Worm (Caenorhabditis elegans) whole organism, young adult: ENCODE measurements around the gene ZK105.13.

ENCODE experiments used
- B0261.1 ChIP-seq: sonication (generic microtip); optimal IDR thresholded peaks from 2 replicates; lab custom pipeline; 2016; ENCODE audit warnings: mild to moderate bottlenecking, missing genetic modification characterization, moderate library complexity, missing compliant biosample characterization
- B0336.3 ChIP-seq: fragments of 200-800 bp; sonication (Bioruptor generic); IDR thresholded peaks from 2 replicates; pipeline ENCODE4 v1.3.6; 2022; ENCODE audit warnings: missing genetic modification characterization, missing compliant biosample characterization
- F23B12.7 ChIP-seq: sonication (generic microtip); optimal IDR thresholded peaks from 2 replicates; lab custom pipeline; 2017; ENCODE audit warnings: missing genetic modification characterization, mild to moderate bottlenecking, missing compliant biosample characterization, antibody characterized with exemption, moderate library complexity; ENCODE audit not compliant: insufficient read depth
- F33H1.4 ChIP-seq: fragments of 200-800 bp; sonication (Bioruptor generic); IDR thresholded peaks from 2 replicates; pipeline ENCODE4 v1.3.6; 2022; ENCODE audit warnings: missing genetic modification reagents, missing genetic modification characterization, missing compliant biosample characterization
- F55B11.4 ChIP-seq: sonication (generic microtip); optimal IDR thresholded peaks from 2 replicates; lab custom pipeline; 2016; ENCODE audit warnings: missing compliant biosample characterization, missing genetic modification characterization, borderline replicate concordance; ENCODE audit not compliant: insufficient read depth
- F57C9.4 ChIP-seq: sonication (generic microtip); optimal IDR thresholded peaks from 2 replicates; lab custom pipeline; 2017; ENCODE audit warnings: mild to moderate bottlenecking, missing genetic modification characterization, missing compliant biosample characterization
- K12H6.12 ChIP-seq: fragments of 200-800 bp; sonication (Bioruptor generic); optimal IDR thresholded peaks from 2 replicates; lab custom pipeline; 2018; ENCODE audit warnings: mild to moderate bottlenecking, missing genetic modification characterization, missing compliant biosample characterization
- attf-5 ChIP-seq: fragments of 200-800 bp; sonication (Bioruptor generic); optimal IDR thresholded peaks from 2 replicates; lab custom pipeline; 2018; ENCODE audit warnings: mild to moderate bottlenecking, missing genetic modification characterization, missing compliant biosample characterization
- cebp-1 ChIP-seq, 2 experiments: fragments of 200-800 bp in 1 of 2; sonication (Bioruptor generic) in 1 of 2; sonication (generic microtip) in 1 of 2; IDR thresholded peaks in 1 of 2; optimal IDR thresholded peaks in 1 of 2; 2 replicates each; pipeline versions ENCODE4 v1.3.6 to Lab custom; 2017 to 2022; ENCODE audit warnings: missing compliant biosample characterization in 2 of 2, missing genetic modification characterization in 2 of 2, mild to moderate bottlenecking in 1 of 2, missing genetic modification reagents in 1 of 2, moderate library complexity in 1 of 2
- ceh-27 ChIP-seq: fragments of 200-800 bp; sonication (Bioruptor generic); optimal IDR thresholded peaks from 2 replicates; lab custom pipeline; 2018; ENCODE audit warnings: mild to moderate bottlenecking, missing genetic modification characterization, moderate library complexity, missing compliant biosample characterization
- ceh-40 ChIP-seq: fragments of 200-800 bp; sonication (Bioruptor generic); IDR thresholded peaks from 2 replicates; pipeline ENCODE4 v1.3.6; 2022; ENCODE audit warnings: missing genetic modification characterization, missing compliant biosample characterization
- dox-1 ChIP-seq: fragments of 200-800 bp; sonication (Bioruptor generic); IDR thresholded peaks from 2 replicates; pipeline ENCODE4 v1.3.6; 2022; ENCODE audit warnings: missing genetic modification reagents, missing genetic modification characterization, missing compliant biosample characterization
- dpl-1 ChIP-seq: fragments of 150-350 bp; optimal IDR thresholded peaks from 2 replicates; lab custom pipeline; 2014; ENCODE audit warnings: missing biosample characterization, missing genetic modification reagents, missing genetic modification characterization
- efl-1 ChIP-seq: fragments of 150-350 bp; optimal IDR thresholded peaks from 2 replicates; lab custom pipeline; 2014; ENCODE audit warnings: missing biosample characterization, missing genetic modification reagents, missing genetic modification characterization
- egl-18 ChIP-seq: fragments of 200-800 bp; sonication (Bioruptor generic); IDR thresholded peaks from 2 replicates; pipeline ENCODE4 v1.3.6; 2022; ENCODE audit warnings: missing genetic modification reagents, missing genetic modification characterization, missing compliant biosample characterization
- ekl-4 ChIP-seq: fragments of 200-800 bp; sonication (Bioruptor generic); IDR thresholded peaks from 2 replicates; pipeline ENCODE4 v1.3.6; 2022; ENCODE audit warnings: missing genetic modification reagents, missing genetic modification characterization, missing compliant biosample characterization
- ets-4 ChIP-seq: fragments of 200-800 bp; sonication (Bioruptor generic); optimal IDR thresholded peaks from 2 replicates; lab custom pipeline; 2018; ENCODE audit warnings: mild to moderate bottlenecking, missing genetic modification characterization, missing compliant biosample characterization
- gei-17 ChIP-seq: fragments of 200-800 bp; sonication (Bioruptor generic); optimal IDR thresholded peaks from 2 replicates; lab custom pipeline; 2018; ENCODE audit warnings: mild to moderate bottlenecking, missing genetic modification characterization, missing compliant biosample characterization
- hlh-12 ChIP-seq: sonication (generic microtip); optimal IDR thresholded peaks from 2 replicates; lab custom pipeline; 2016; ENCODE audit warnings: missing genetic modification characterization, missing compliant biosample characterization
- hmg-1.2 ChIP-seq: fragments of 200-800 bp; sonication (Bioruptor generic); IDR thresholded peaks from 2 replicates; pipeline ENCODE4 v1.3.6; 2022; ENCODE audit warnings: missing genetic modification reagents, missing genetic modification characterization, missing compliant biosample characterization
- hsf-1 ChIP-seq: fragments of 200-800 bp; sonication (Bioruptor generic); IDR thresholded peaks from 2 replicates; pipeline ENCODE4 v1.3.6; 2022; ENCODE audit warnings: missing genetic modification reagents, missing genetic modification characterization, missing compliant biosample characterization
- let-607 ChIP-seq, 2 experiments: fragments of 200-800 bp in 1 of 2; sonication (Bioruptor generic) in 1 of 2; sonication (generic microtip) in 1 of 2; optimal IDR thresholded peaks; 2 replicates each; lab custom pipeline; 2016 to 2018; ENCODE audit warnings: mild to moderate bottlenecking in 2 of 2, missing compliant biosample characterization in 2 of 2, missing genetic modification characterization in 2 of 2, moderate library complexity in 2 of 2, missing genotype in 1 of 2
- lin-35 ChIP-seq, 3 experiments: fragments of 150-350 bp in 2 of 3; sonication (generic microtip) in 1 of 3; optimal IDR thresholded peaks; 2 replicates each; lab custom pipeline; 2014 to 2018; ENCODE audit warnings: missing biosample characterization in 3 of 3, missing genetic modification characterization in 3 of 3, missing genetic modification reagents in 3 of 3
- lin-54 ChIP-seq: fragments of 200-800 bp; sonication (Bioruptor generic); optimal IDR thresholded peaks from 2 replicates; lab custom pipeline; 2018; ENCODE audit warnings: mild to moderate bottlenecking, missing genetic modification characterization, missing compliant biosample characterization
- lsl-1 ChIP-seq: fragments of 200-800 bp; sonication (Bioruptor generic); optimal IDR thresholded peaks from 2 replicates; lab custom pipeline; 2018; ENCODE audit warnings: mild to moderate bottlenecking, missing genetic modification characterization, moderate library complexity, missing compliant biosample characterization
- lsy-27 ChIP-seq: sonication (generic microtip); optimal IDR thresholded peaks from 2 replicates; lab custom pipeline; 2017; ENCODE audit warnings: missing genetic modification characterization, mild to moderate bottlenecking, missing compliant biosample characterization, antibody characterized with exemption, missing genotype, borderline replicate concordance; ENCODE audit not compliant: insufficient read depth
- madf-3 ChIP-seq: fragments of 200-800 bp; sonication (Bioruptor generic); IDR thresholded peaks from 2 replicates; pipeline ENCODE4 v1.3.6; 2022; ENCODE audit warnings: missing genetic modification reagents, missing genetic modification characterization, missing compliant biosample characterization
- mcd-1 ChIP-seq: fragments of 200-800 bp; sonication (Bioruptor generic); IDR thresholded peaks from 2 replicates; pipeline ENCODE4 v1.3.6; 2022; ENCODE audit warnings: missing genetic modification reagents, missing genetic modification characterization, missing compliant biosample characterization
- mxl-1 ChIP-seq: sonication (generic microtip); optimal IDR thresholded peaks from 2 replicates; lab custom pipeline; 2016; ENCODE audit warnings: missing genetic modification characterization, missing compliant biosample characterization
- nhr-179 ChIP-seq: sonication (generic microtip); optimal IDR thresholded peaks from 2 replicates; lab custom pipeline; 2016; ENCODE audit warnings: mild to moderate bottlenecking, missing genetic modification characterization, missing compliant biosample characterization
- nhr-27 ChIP-seq: fragments of 200-800 bp; sonication (Bioruptor generic); optimal IDR thresholded peaks from 2 replicates; lab custom pipeline; 2018; ENCODE audit warnings: mild to moderate bottlenecking, missing genetic modification characterization, moderate library complexity, missing compliant biosample characterization
- pbrm-1 ChIP-seq: fragments of 200-800 bp; sonication (Bioruptor generic); IDR thresholded peaks from 2 replicates; pipeline ENCODE4 v1.3.6; 2022; ENCODE audit warnings: missing genetic modification reagents, missing genetic modification characterization, missing compliant biosample characterization
- snpc-1.1 ChIP-seq: sonication (generic microtip); optimal IDR thresholded peaks from 2 replicates; lab custom pipeline; 2017; ENCODE audit warnings: missing genetic modification characterization, mild to moderate bottlenecking, missing compliant biosample characterization, antibody characterized with exemption, moderate library complexity, missing genotype, missing genetic modification reagents; ENCODE audit not compliant: insufficient read depth
- snpc-1.3 ChIP-seq: sonication (generic microtip); optimal IDR thresholded peaks from 2 replicates; lab custom pipeline; 2017; ENCODE audit warnings: missing genetic modification characterization, mild to moderate bottlenecking, missing compliant biosample characterization, antibody characterized with exemption, moderate library complexity, missing genotype, missing genetic modification reagents; ENCODE audit not compliant: insufficient read depth
- snpc-4 ChIP-seq, 5 experiments: fragments of 150-350 bp in 1 of 5; sonication (generic microtip) in 4 of 5; optimal IDR thresholded peaks; 2 replicates each; lab custom pipeline; 2014 to 2018; ENCODE audit warnings: missing genetic modification characterization in 5 of 5, missing biosample characterization in 3 of 5, antibody characterized with exemption in 2 of 5, mild to moderate bottlenecking in 2 of 5, missing compliant biosample characterization in 2 of 5, missing genotype in 2 of 5, moderate library complexity in 2 of 5, missing genetic modification reagents in 1 of 5
- sptf-2 ChIP-seq: fragments of 200-800 bp; sonication (Bioruptor generic); optimal IDR thresholded peaks from 2 replicates; lab custom pipeline; 2018; ENCODE audit warnings: mild to moderate bottlenecking, missing genetic modification characterization, missing compliant biosample characterization
- tbp1 ChIP-seq: fragments of 200-800 bp; sonication (Bioruptor generic); optimal IDR thresholded peaks from 2 replicates; lab custom pipeline; 2018; ENCODE audit warnings: mild to moderate bottlenecking, missing genetic modification characterization, missing compliant biosample characterization
- ztf-26 ChIP-seq: sonication (generic microtip); optimal IDR thresholded peaks from 2 replicates; lab custom pipeline; 2017; ENCODE audit warnings: missing genetic modification characterization, missing compliant biosample characterization

Gene ZK105.13

ce11 chrV:7737710-7738109, 24.7 kb upstream of the ZK105.13 start, which contains the start of gene srr-9:
Gene srr-9, plus strand, starts transcription at chrV:7738010.
- TF ChIP-seq F55B11.4 (tag; lab: Kevin White, UChicago) = no peak
- no peak for TF ChIP-seq dpl-1
- TF ChIP-seq hmg-1.2 (GFP tag; lab: Robert Waterston, UW) = 0 out of 2 replicates have a peak, but pooled peaks have one; percentile 10
- TF ChIP-seq ets-4 (GFP tag; lab: Kevin White, UChicago) = no peak
- TF ChIP-seq sptf-2 (GFP tag; lab: Kevin White, UChicago) = no peak
- TF ChIP-seq cebp-1 (GFP tag; IDR thresholded peaks at IDR 0.05; lab: Robert Waterston, UW) = no peak
- TF ChIP-seq cebp-1 (tag; optimal IDR thresholded peaks at IDR 0.05; lab: Kevin White, UChicago) = no peak
- TF ChIP-seq, all 124 proteins: peak for 1

ce11 chrV:7735319-7735718, 22.3 kb upstream of the ZK105.13 start, which contains the start of gene srr-10:
Gene srr-10, plus strand, starts transcription at chrV:7735619.
- TF ChIP-seq hmg-1.2 (GFP tag; lab: Robert Waterston, UW) = no peak
- TF ChIP-seq dpl-1 = no peak

ce11 chrV:7734909-7735308, 21.9 kb upstream of the ZK105.13 start, which contains the start of gene clic-1:
Gene clic-1, minus strand, starts transcription at chrV:7734911.
- no peak for TF ChIP-seq ceh-40 (GFP tag; lab: Robert Waterston, UW)
- TF ChIP-seq cebp-1 (GFP tag; IDR thresholded peaks at IDR 0.05; lab: Robert Waterston, UW) = peak; percentile 69
- peak; percentile 94 for TF ChIP-seq cebp-1 (tag; optimal IDR thresholded peaks at IDR 0.05; lab: Kevin White, UChicago)
- TF ChIP-seq snpc-1.1 (tag; lab: Kevin White, UChicago) = no peak
- TF ChIP-seq gei-17 = no peak
- no peak for TF ChIP-seq egl-18 (GFP tag; lab: Robert Waterston, UW)
- peak; percentile 14; the same call in 1 of the 2 replicates for TF ChIP-seq F33H1.4 (GFP tag; lab: Robert Waterston, UW)
- TF ChIP-seq dox-1 (GFP tag; lab: Robert Waterston, UW) = no peak
- peak; percentile 16 for TF ChIP-seq attf-5 (GFP tag; lab: Kevin White, UChicago)
- TF ChIP-seq hlh-12 (tag; lab: Kevin White, UChicago) = no peak
- TF ChIP-seq snpc-1.3 (tag; lab: Kevin White, UChicago) = no peak
- peak; percentile 82 for TF ChIP-seq efl-1 (GFP tag; lab: Kevin White, UChicago)
- peak; percentile 24 for TF ChIP-seq ceh-27 (GFP tag; lab: Kevin White, UChicago)
- peak; percentile 14; the same call in 1 of the 2 replicates for TF ChIP-seq hmg-1.2 (GFP tag; lab: Robert Waterston, UW)
- peak; percentile 91 for TF ChIP-seq lin-54 (GFP tag; lab: Kevin White, UChicago)
- no peak for TF ChIP-seq lsl-1 (GFP tag; lab: Kevin White, UChicago)
- peak; percentile 62 for TF ChIP-seq dpl-1
- TF ChIP-seq mcd-1 (GFP tag; lab: Robert Waterston, UW) = 0 out of 2 replicates have a peak, but pooled peaks have one; percentile 32
- peak; percentile 98 for TF ChIP-seq madf-3 (GFP tag; lab: Robert Waterston, UW)
- peak; percentile 79 to 82 for TF ChIP-seq let-607 (tag; optimal IDR thresholded peaks at IDR 0.05; lab: Kevin White, UChicago)
- TF ChIP-seq F23B12.7 (tag; lab: Kevin White, UChicago) = peak; percentile 25
- TF ChIP-seq nhr-27 (tag; lab: Kevin White, UChicago) = no peak
- TF ChIP-seq lin-35 (GFP tag; optimal IDR thresholded peaks at IDR 0.05; lab: Kevin White, UChicago) = peak in 1 of 3 experiments; percentile 86
- TF ChIP-seq, all 124 proteins: peak for 13

ce11 chrV:7733240-7733765, 20.3 kb upstream of the ZK105.13 start:
- TF ChIP-seq F57C9.4 (tag; lab: Kevin White, UChicago) = no peak
- TF ChIP-seq attf-5 (GFP tag; lab: Kevin White, UChicago) = no peak
- no peak for TF ChIP-seq lsy-27 (tag; lab: Kevin White, UChicago)
- TF ChIP-seq ekl-4 (GFP tag; lab: Robert Waterston, UW) = peak; percentile 60; the same call in 1 of the 2 replicates
- TF ChIP-seq let-607 (tag; optimal IDR thresholded peaks at IDR 0.05; lab: Kevin White, UChicago) = no peak
- peak; percentile 26 for TF ChIP-seq mxl-1 (tag; lab: Kevin White, UChicago)
- TF ChIP-seq ztf-26 (tag; lab: Kevin White, UChicago) = no peak
- TF ChIP-seq hlh-12 (tag; lab: Kevin White, UChicago) = no peak
- TF ChIP-seq nhr-179 (tag; lab: Kevin White, UChicago) = no peak
- peak; percentile 80 for TF ChIP-seq B0336.3 (GFP tag; lab: Robert Waterston, UW)
- no peak for TF ChIP-seq sptf-2 (GFP tag; lab: Kevin White, UChicago)
- no peak for TF ChIP-seq K12H6.12 (tag; lab: Kevin White, UChicago)
- TF ChIP-seq B0261.1 = no peak
- no peak for TF ChIP-seq snpc-4 (GFP tag; optimal IDR thresholded peaks at IDR 0.05; lab: Kevin White, UChicago)
- no peak for TF ChIP-seq snpc-4 (tag; optimal IDR thresholded peaks at IDR 0.05; lab: Kevin White, UChicago)
- 0 out of 2 replicates have a peak, but pooled peaks have one; percentile 32 for TF ChIP-seq pbrm-1 (GFP tag; lab: Robert Waterston, UW)
- TF ChIP-seq tbp1 (GFP tag; lab: Kevin White, UChicago) = no peak
- TF ChIP-seq hsf-1 = peak; percentile 67; the same call in 1 of the 2 replicates
